ENCODE assay signal across 4 worm cellular contexts in genomic region chrX:15379882-15380281, ce11.
TF ChIP-seq lines count a peak whose summit lies in the region.

No protein-coding gene starts in this region.

TF ChIP-seq in whole organism, L1 larva, 84 proteins besides CTCF, POLR2A, EP300 and RAD21:
- TF ChIP-seq hpl-2 (GFP tag; optimal IDR thresholded peaks at IDR 0.05; lab: Kevin White, UChicago): no peak
- TF ChIP-seq nhr-11 (tag; optimal IDR thresholded peaks at IDR 0.05; lab: Kevin White, UChicago): no peak
- no peak for TF ChIP-seq Y116A8C.19 (tag; optimal IDR thresholded peaks at IDR 0.05; lab: Kevin White, UChicago; ENCODE audit: borderline replicate concordance)
- no peak for TF ChIP-seq grh-1 (GFP tag; IDR thresholded peaks at IDR 0.05; lab: Robert Waterston, UW)
- no peak for TF ChIP-seq sup-37 (GFP tag; optimal IDR thresholded peaks at IDR 0.05; lab: Kevin White, UChicago)
- no peak for TF ChIP-seq unc-62 (GFP tag; optimal IDR thresholded peaks at IDR 0.05; lab: Kevin White, UChicago)
- peak; percentile 81 for TF ChIP-seq nhr-85 (tag; lab: Kevin White, UChicago)
- TF ChIP-seq elt-3 (tag; optimal IDR thresholded peaks at IDR 0.05; lab: Kevin White, UChicago): peak in 1 of 6 experiments; percentile 72
- no peak for TF ChIP-seq lsy-2 (tag; optimal IDR thresholded peaks at IDR 0.05; lab: Kevin White, UChicago)
- TF ChIP-seq pax-3 (tag; optimal IDR thresholded peaks at IDR 0.05; lab: Kevin White, UChicago): no peak
- TF ChIP-seq nhr-20 (tag; optimal IDR thresholded peaks at IDR 0.05; lab: Kevin White, UChicago): peak; percentile 47
- TF ChIP-seq tbx-2 (tag; optimal IDR thresholded peaks at IDR 0.05; lab: Kevin White, UChicago): no peak
- TF ChIP-seq ces-1 (GFP tag; optimal IDR thresholded peaks at IDR 0.05; lab: Kevin White, UChicago): no peak
- no peak for TF ChIP-seq F16B12.6 (tag; optimal IDR thresholded peaks at IDR 0.05; lab: Kevin White, UChicago)
- TF ChIP-seq nhr-237 (tag; optimal IDR thresholded peaks at IDR 0.05; lab: Kevin White, UChicago): no peak

TF ChIP-seq in whole organism, L2 larva, 48 proteins besides CTCF, POLR2A, EP300 and RAD21:
- peak; percentile 30 for TF ChIP-seq sma-9 (GFP tag; optimal IDR thresholded peaks at IDR 0.05; lab: Kevin White, UChicago)
- TF ChIP-seq sma-9 (tag; optimal IDR thresholded peaks at IDR 0.05; lab: Kevin White, UChicago): no peak
- TF ChIP-seq skn-1 (tag; optimal IDR thresholded peaks at IDR 0.05; lab: Kevin White, UChicago): no peak
- TF ChIP-seq nhr-25 (tag; optimal IDR thresholded peaks at IDR 0.05; lab: Kevin White, UChicago): peak; percentile 82
- no peak for TF ChIP-seq nhr-23 (tag; optimal IDR thresholded peaks at IDR 0.05; lab: Kevin White, UChicago)
- peak; percentile 13 for TF ChIP-seq crh-2 (tag; optimal IDR thresholded peaks at IDR 0.05; lab: Kevin White, UChicago)

TF ChIP-seq in whole organism, L3 larva, 47 proteins besides CTCF, POLR2A, EP300 and RAD21:
- TF ChIP-seq nhr-43 (tag; optimal IDR thresholded peaks at IDR 0.05; lab: Kevin White, UChicago; ENCODE audit: poor library complexity, severe bottlenecking) (peak; percentile 1), nhr-28 (tag; optimal IDR thresholded peaks at IDR 0.05; lab: Kevin White, UChicago) (no peak), elt-3 (tag; optimal IDR thresholded peaks at IDR 0.05; lab: Kevin White, UChicago) (peak in 1 of 3 experiments; percentile 6), elt-2 (tag; optimal IDR thresholded peaks at IDR 0.05; lab: Kevin White, UChicago) (no peak), nhr-25 (tag; optimal IDR thresholded peaks at IDR 0.05; lab: Kevin White, UChicago) (peak; percentile 87)

TF ChIP-seq in whole organism, L4 larva, 104 proteins besides CTCF, POLR2A, EP300 and RAD21:
- TF ChIP-seq aha-1 (tag; lab: Kevin White, UChicago) (peak; percentile 67), dmd-6 (GFP tag; IDR thresholded peaks at IDR 0.05; lab: Robert Waterston, UW) (peak; percentile 51), nhr-28 (tag; optimal IDR thresholded peaks at IDR 0.05; lab: Kevin White, UChicago) (peak; percentile 44), hlh-30 (tag; optimal IDR thresholded peaks at IDR 0.05; lab: Kevin White, UChicago; ENCODE audit: insufficient read depth) (peak; percentile 72), hmg-1.1 (GFP tag; IDR thresholded peaks at IDR 0.05; lab: Robert Waterston, UW) (no peak), nhr-25 (tag; optimal IDR thresholded peaks at IDR 0.05; lab: Kevin White, UChicago; ENCODE audit: borderline replicate concordance, insufficient read depth) (peak; percentile 12), mxl-2 (GFP tag; conservative IDR thresholded peaks at IDR 0.05; lab: Robert Waterston, UW) (no peak), nhr-48 (tag; optimal IDR thresholded peaks at IDR 0.05; lab: Kevin White, UChicago) (peak; percentile 54), pha-4 (GFP tag; IDR thresholded peaks at IDR 0.05; lab: Robert Waterston, UW) (no peak), pha-4 (tag; optimal IDR thresholded peaks at IDR 0.05; lab: Kevin White, UChicago) (no peak)
TF ChIP-seq in whole organism, L4 larva: peak in this region for 6.

Comparison
In these comparisons a context has a peak if more than half of its experiments do, and no peak if none do; other contexts are left out.
1. Of the 29 proteins assayed by ChIP-seq in both whole organism, L4 larva and whole organism, L1 larva: peak only in whole organism, L4 larva: aha-1 and nhr-28; only in whole organism, L1 larva: none; in both: none; in neither: 27.